Fruit fly (Drosophila melanogaster) whole organism, embryonic: ENCODE measurements around the gene Rab6.

Experiments
- Awh ChIP-seq: fragments of 200-800 bp; sonication (Bioruptor generic); IDR thresholded peaks from 2 replicates; pipeline ENCODE4, ENCODE4 v1.3.6; 2022; ENCODE audit warnings: missing biosample characterization, missing genetic modification characterization
- CG10147 ChIP-seq: fragments of 200-800 bp; sonication (Bioruptor generic); optimal IDR thresholded peaks from 2 replicates; lab custom pipeline; 2019; ENCODE audit warnings: missing biosample characterization, mild to moderate bottlenecking, missing genetic modification characterization, moderate library complexity
- CG10366 ChIP-seq: fragments of 200-800 bp; sonication (Bioruptor generic); IDR thresholded peaks from 2 replicates; pipeline ENCODE4 v1.3.6; 2022; ENCODE audit warnings: missing biosample characterization, missing genetic modification characterization
- CG10431 ChIP-seq: fragments of 200-800 bp; sonication (Bioruptor generic); optimal IDR thresholded peaks from 3 replicates; lab custom pipeline; 2018; ENCODE audit warnings: missing biosample characterization, mild to moderate bottlenecking, missing genetic modification characterization
- CG10654 ChIP-seq: fragments of 200-800 bp; sonication (Bioruptor generic); optimal IDR thresholded peaks from 2 replicates; lab custom pipeline; 2016; ENCODE audit warnings: missing biosample characterization, missing genetic modification characterization
- CG12155 ChIP-seq: fragments of 200-800 bp; sonication (Bioruptor generic); optimal IDR thresholded peaks from 3 replicates; lab custom pipeline; 2016; ENCODE audit warnings: missing biosample characterization, missing genetic modification characterization
- CG12659 ChIP-seq: fragments of 200-800 bp; sonication (Bioruptor generic); optimal IDR thresholded peaks from 3 replicates; lab custom pipeline; 2017; ENCODE audit warnings: mild to moderate bottlenecking, missing biosample characterization, missing genetic modification reagents, missing genetic modification characterization
- CG12769 ChIP-seq: fragments of 200-800 bp; sonication (Bioruptor generic); optimal IDR thresholded peaks from 2 replicates; lab custom pipeline; 2019; ENCODE audit warnings: missing biosample characterization, mild to moderate bottlenecking, missing genetic modification characterization, moderate library complexity
- CG13424 ChIP-seq: fragments of 200-800 bp; sonication (Bioruptor generic); optimal IDR thresholded peaks from 2 replicates; lab custom pipeline; 2019; ENCODE audit warnings: missing biosample characterization, mild to moderate bottlenecking, missing genetic modification characterization, moderate library complexity
- CG1529 ChIP-seq: fragments of 200-800 bp; sonication (Bioruptor generic); optimal IDR thresholded peaks from 3 replicates; lab custom pipeline; 2018; ENCODE audit warnings: missing biosample characterization, missing genetic modification characterization
- CG15479 ChIP-seq: fragments of 200-800 bp; sonication (Bioruptor generic); optimal IDR thresholded peaks from 3 replicates; lab custom pipeline; 2019; ENCODE audit warnings: missing biosample characterization, mild to moderate bottlenecking, missing genetic modification characterization, moderate library complexity
- CG17186 ChIP-seq: fragments of 200-800 bp; sonication (Bioruptor generic); optimal IDR thresholded peaks from 3 replicates; lab custom pipeline; 2017; ENCODE audit warnings: missing biosample characterization, missing genetic modification reagents, missing genetic modification characterization
- CG17328 ChIP-seq: fragments of 200-800 bp; sonication (Bioruptor generic); IDR thresholded peaks from 2 replicates; pipeline ENCODE4 v1.3.6; 2022; ENCODE audit warnings: missing biosample characterization, missing genetic modification characterization
- CG17568 ChIP-seq: fragments of 200-800 bp; sonication (Bioruptor generic); optimal IDR thresholded peaks from 2 replicates; lab custom pipeline; 2018; ENCODE audit warnings: missing biosample characterization, mild to moderate bottlenecking, missing genetic modification characterization, moderate library complexity
- CG17612 ChIP-seq: fragments of 200-800 bp; sonication (Bioruptor generic); IDR thresholded peaks from 2 replicates; pipeline ENCODE4 v1.3.6; 2022; ENCODE audit warnings: missing biosample characterization, missing genetic modification characterization
- CG3065 ChIP-seq: fragments of 200-800 bp; sonication (Bioruptor generic); optimal IDR thresholded peaks from 2 replicates; lab custom pipeline; 2016; ENCODE audit warnings: missing biosample characterization, missing genetic modification characterization
- CG3163 ChIP-seq: fragments of 200-800 bp; sonication (Bioruptor generic); optimal IDR thresholded peaks from 3 replicates; lab custom pipeline; 2016; ENCODE audit warnings: missing biosample characterization, missing genetic modification characterization
- CG4404 ChIP-seq: fragments of 200-800 bp; sonication (Bioruptor generic); IDR thresholded peaks from 2 replicates; pipeline ENCODE4 v1.3.6; 2022; ENCODE audit warnings: missing biosample characterization, missing genetic modification characterization
- CG6254 ChIP-seq: fragments of 200-800 bp; sonication (Bioruptor generic); optimal IDR thresholded peaks from 3 replicates; lab custom pipeline; 2017; ENCODE audit warnings: mild to moderate bottlenecking, missing biosample characterization, missing genetic modification reagents, missing genetic modification characterization
- CG7745 ChIP-seq: fragments of 200-800 bp; sonication (Bioruptor generic); optimal IDR thresholded peaks from 2 replicates; lab custom pipeline; 2018; ENCODE audit warnings: missing biosample characterization, mild to moderate bottlenecking, missing genetic modification characterization, moderate library complexity
- CG7987 ChIP-seq: fragments of 200-800 bp; sonication (Bioruptor generic); optimal IDR thresholded peaks from 2 replicates; lab custom pipeline; 2018; ENCODE audit warnings: missing biosample characterization, mild to moderate bottlenecking, missing genetic modification characterization, moderate library complexity
- CG8089 ChIP-seq: fragments of 200-800 bp; sonication (Bioruptor generic); optimal IDR thresholded peaks from 3 replicates; lab custom pipeline; 2016; ENCODE audit warnings: missing biosample characterization, missing genetic modification characterization
- CG9727 ChIP-seq: fragments of 200-800 bp; sonication (Bioruptor generic); optimal IDR thresholded peaks from 3 replicates; lab custom pipeline; 2017; ENCODE audit warnings: missing biosample characterization, mild to moderate bottlenecking, missing genetic modification characterization
- Chrac-16 ChIP-seq: fragments of 200-800 bp; sonication (Bioruptor generic); optimal IDR thresholded peaks from 3 replicates; lab custom pipeline; 2016; ENCODE audit warnings: missing biosample characterization, missing genetic modification characterization
- HLH54F ChIP-seq: fragments of 200-800 bp; sonication (Bioruptor generic); optimal IDR thresholded peaks from 3 replicates; lab custom pipeline; 2016; ENCODE audit warnings: missing biosample characterization, missing genetic modification characterization
- HmgD ChIP-seq: fragments of 200-800 bp; sonication (Bioruptor generic); optimal IDR thresholded peaks from 3 replicates; lab custom pipeline; 2016; ENCODE audit warnings: missing biosample characterization, missing genetic modification characterization
- Hmx ChIP-seq: fragments of 200-800 bp; sonication (Bioruptor generic); optimal IDR thresholded peaks from 2 replicates; lab custom pipeline; 2016; ENCODE audit warnings: missing biosample characterization, missing genetic modification characterization
- MESR4 ChIP-seq: fragments of 200-800 bp; sonication (Bioruptor generic); optimal IDR thresholded peaks from 2 replicates; lab custom pipeline; 2018; ENCODE audit warnings: missing biosample characterization, mild to moderate bottlenecking, missing genetic modification characterization, moderate library complexity
- Opbp ChIP-seq: fragments of 200-800 bp; sonication (Bioruptor generic); IDR thresholded peaks from 3 replicates; pipeline ENCODE4 v1.3.6; 2022; ENCODE audit warnings: missing biosample characterization, missing genetic modification characterization; ENCODE audit not compliant: partially characterized antibody
- Rfx ChIP-seq: fragments of 200-800 bp; sonication (Bioruptor generic); IDR thresholded peaks from 2 replicates; pipeline ENCODE4 v1.3.6; 2022; ENCODE audit warnings: missing biosample characterization, missing genetic modification characterization
- bab2 ChIP-seq: fragments of 200-800 bp; sonication (Bioruptor generic); optimal IDR thresholded peaks from 2 replicates; lab custom pipeline; 2016; ENCODE audit warnings: missing biosample characterization, missing genetic modification characterization
- bsh ChIP-seq, 2 experiments: fragments of 200-800 bp; sonication (Bioruptor generic); optimal IDR thresholded peaks; 2 replicates each; lab custom pipeline; 2017 to 2018; ENCODE audit warnings: mild to moderate bottlenecking in 2 of 2, missing biosample characterization in 2 of 2, missing genetic modification characterization in 2 of 2, moderate library complexity in 1 of 2
- chn ChIP-seq: fragments of 200-800 bp; sonication (Bioruptor generic); optimal IDR thresholded peaks from 2 replicates; lab custom pipeline; 2016; ENCODE audit warnings: missing biosample characterization, missing genetic modification characterization
- eyg ChIP-seq: fragments of 200-800 bp; sonication (Bioruptor generic); optimal IDR thresholded peaks from 3 replicates; lab custom pipeline; 2016; ENCODE audit warnings: missing biosample characterization, missing genetic modification characterization
- fd102C ChIP-seq: fragments of 200-800 bp; sonication (Bioruptor generic); optimal IDR thresholded peaks from 2 replicates; lab custom pipeline; 2018; ENCODE audit warnings: missing biosample characterization, mild to moderate bottlenecking, missing genetic modification characterization, moderate library complexity
- fd96Cb ChIP-seq: fragments of 200-800 bp; sonication (Bioruptor generic); optimal IDR thresholded peaks from 2 replicates; lab custom pipeline; 2018; ENCODE audit warnings: missing biosample characterization, mild to moderate bottlenecking, missing genetic modification characterization, moderate library complexity
- gcm ChIP-seq: fragments of 200-800 bp; sonication (Bioruptor generic); optimal IDR thresholded peaks from 2 replicates; lab custom pipeline; 2019; ENCODE audit warnings: missing biosample characterization, mild to moderate bottlenecking, missing genetic modification characterization, moderate library complexity
- gfzf ChIP-seq: fragments of 200-800 bp; sonication (Bioruptor generic); optimal IDR thresholded peaks from 2 replicates; lab custom pipeline; 2016; ENCODE audit warnings: missing biosample characterization, mild to moderate bottlenecking, missing genetic modification characterization, moderate library complexity
- gro ChIP-seq: fragments of 200-800 bp; sonication (Bioruptor generic); optimal IDR thresholded peaks from 2 replicates; lab custom pipeline; 2016; ENCODE audit warnings: missing biosample characterization, missing genetic modification characterization
- hb ChIP-seq: fragments of 200-800 bp; sonication (Bioruptor generic); IDR thresholded peaks from 3 replicates; pipeline ENCODE4 v1.3.6; 2022; ENCODE audit warnings: missing biosample characterization, missing genetic modification characterization; ENCODE audit not compliant: partially characterized antibody
- maf-S ChIP-seq: fragments of 200-800 bp; sonication (Bioruptor generic); optimal IDR thresholded peaks from 2 replicates; lab custom pipeline; 2016; ENCODE audit warnings: missing biosample characterization, missing genetic modification characterization
- nerfin-2 ChIP-seq: fragments of 200-800 bp; sonication (Bioruptor generic); IDR thresholded peaks from 2 replicates; pipeline ENCODE4 v1.3.6; 2022; ENCODE audit warnings: missing biosample characterization, missing genetic modification characterization; ENCODE audit not compliant: partially characterized antibody
- nmo ChIP-seq: fragments of 200-800 bp; sonication (Bioruptor generic); optimal IDR thresholded peaks from 2 replicates; lab custom pipeline; 2018; ENCODE audit warnings: missing biosample characterization, mild to moderate bottlenecking, missing genetic modification characterization, moderate library complexity
- otp ChIP-seq: fragments of 200-800 bp; sonication (Bioruptor generic); IDR thresholded peaks from 3 replicates; pipeline ENCODE4, ENCODE4 v1.3.6; 2022; ENCODE audit warnings: missing biosample characterization, missing genetic modification characterization
- phol ChIP-seq: fragments of 200-800 bp; sonication (Bioruptor generic); optimal IDR thresholded peaks from 3 replicates; lab custom pipeline; 2018; ENCODE audit warnings: missing biosample characterization, mild to moderate bottlenecking, missing genetic modification characterization, moderate library complexity
- pnt ChIP-seq: fragments of 200-800 bp; sonication (Bioruptor generic); optimal IDR thresholded peaks from 3 replicates; lab custom pipeline; 2016; ENCODE audit warnings: missing biosample characterization, missing genetic modification characterization
- row ChIP-seq: fragments of 200-800 bp; sonication (Bioruptor generic); IDR thresholded peaks from 3 replicates; pipeline ENCODE4 v1.3.6; 2022; ENCODE audit warnings: missing biosample characterization, missing genetic modification characterization
- scrt ChIP-seq: fragments of 200-800 bp; sonication (Bioruptor generic); optimal IDR thresholded peaks from 2 replicates; lab custom pipeline; 2018; ENCODE audit warnings: missing biosample characterization, mild to moderate bottlenecking, missing genetic modification characterization, moderate library complexity
- so ChIP-seq: fragments of 200-800 bp; sonication (Bioruptor generic); IDR thresholded peaks from 3 replicates; pipeline ENCODE4 v1.3.6; 2022; ENCODE audit warnings: missing biosample characterization, missing genetic modification characterization
- tna ChIP-seq: fragments of 200-800 bp; sonication (Bioruptor generic); IDR thresholded peaks from 2 replicates; pipeline ENCODE4 v1.3.6; 2022; ENCODE audit warnings: missing biosample characterization, missing genetic modification characterization; ENCODE audit not compliant: partially characterized antibody
- trem ChIP-seq: fragments of 200-800 bp; optimal IDR thresholded peaks from 3 replicates; lab custom pipeline; 2019; ENCODE audit warnings: missing biosample characterization, mild to moderate bottlenecking, missing genetic modification characterization, moderate library complexity

The Rab6 gene

dm6 chr2L:12093652-12094051 is 15.3 kb downstream of the Rab6 start (continued):
- TF ChIP-seq eyg (GFP tag; lab: Kevin White, UChicago) = no peak
- peak; percentile 90 for TF ChIP-seq gfzf (GFP tag; lab: Kevin White, UChicago)
- TF ChIP-seq CG1529 (GFP tag; lab: Kevin White, UChicago) = no peak
- no peak for TF ChIP-seq CG7745 (tag; lab: Kevin White, UChicago)
- TF ChIP-seq fd96Cb = no peak
- TF ChIP-seq CG4404 = no peak
- no peak for TF ChIP-seq Chrac-16 (GFP tag; lab: Kevin White, UChicago)
- TF ChIP-seq CG13424 (tag; lab: Kevin White, UChicago) = no peak
- no peak for TF ChIP-seq hb (GFP tag; lab: Robert Waterston, UW)
- peak; percentile 42 for TF ChIP-seq phol (tag; lab: Kevin White, UChicago)
- no peak for TF ChIP-seq bab2 (GFP tag; lab: Kevin White, UChicago)
- peak; percentile 15; the same call in 1 of the 2 replicates for TF ChIP-seq Rfx (GFP tag; lab: Robert Waterston, UW)
- TF ChIP-seq CG12155 (GFP tag; lab: Kevin White, UChicago) = no peak
- TF ChIP-seq HLH54F = no peak
- no peak; the same call in 2 of the 3 replicates for TF ChIP-seq row (GFP tag; lab: Robert Waterston, UW)
- no peak for TF ChIP-seq otp (GFP tag; lab: Robert Waterston, UW)
- TF ChIP-seq CG15479 = no peak
- no peak for TF ChIP-seq nerfin-2
- TF ChIP-seq Hmx = no peak
- no peak for TF ChIP-seq gcm (GFP tag; lab: Kevin White, UChicago)
- TF ChIP-seq maf-S (GFP tag; lab: Kevin White, UChicago) = no peak
- TF ChIP-seq CG3163 = no peak
- no peak for TF ChIP-seq CG8089 (GFP tag; lab: Kevin White, UChicago)
- TF ChIP-seq bsh (GFP tag; optimal IDR thresholded peaks at IDR 0.05; lab: Kevin White, UChicago) = no peak
- no peak for TF ChIP-seq so (GFP tag; lab: Robert Waterston, UW)
- no peak for TF ChIP-seq CG17612 (GFP tag; lab: Robert Waterston, UW)
- TF ChIP-seq nmo (GFP tag; lab: Kevin White, UChicago) = peak; percentile 32
- TF ChIP-seq scrt (GFP tag; lab: Kevin White, UChicago) = no peak
- no peak for TF ChIP-seq CG12769 (tag; lab: Kevin White, UChicago)
- peak; percentile 51 for TF ChIP-seq CG12659 (GFP tag; lab: Kevin White, UChicago)
- no peak for TF ChIP-seq CG17328 (GFP tag; lab: Robert Waterston, UW)
- TF ChIP-seq CG3065 (GFP tag; lab: Kevin White, UChicago) = no peak
- peak; percentile 47; the same call in 1 of the 2 replicates for TF ChIP-seq tna (GFP tag; lab: Robert Waterston, UW)
- TF ChIP-seq trem (tag; lab: Kevin White, UChicago) = peak; percentile 53
- peak; percentile 33 for TF ChIP-seq CG17186
- TF ChIP-seq HmgD = no peak
- no peak for TF ChIP-seq pnt (GFP tag; lab: Kevin White, UChicago)
- no peak for TF ChIP-seq Opbp (GFP tag; lab: Robert Waterston, UW)
- no peak for TF ChIP-seq Awh (GFP tag; lab: Robert Waterston, UW)
- TF ChIP-seq CG9727 (GFP tag; lab: Kevin White, UChicago) = no peak
- TF ChIP-seq gro (GFP tag; lab: Kevin White, UChicago) = no peak
- peak; percentile 4 for TF ChIP-seq CG7987 (GFP tag; lab: Kevin White, UChicago)
- TF ChIP-seq CG17568 (GFP tag; lab: Kevin White, UChicago) = no peak
- TF ChIP-seq CG6254 = no peak
- TF ChIP-seq CG10366 (GFP tag; lab: Robert Waterston, UW) = no peak
- no peak for TF ChIP-seq CG10431 (GFP tag; lab: Kevin White, UChicago)
- no peak for TF ChIP-seq CG10654 (GFP tag; lab: Kevin White, UChicago)
- peak; percentile 78 for TF ChIP-seq MESR4 (GFP tag; lab: Kevin White, UChicago)
- peak; percentile 44 for TF ChIP-seq chn (GFP tag; lab: Kevin White, UChicago)
- no peak for TF ChIP-seq CG10147
- no peak for TF ChIP-seq fd102C (GFP tag; lab: Kevin White, UChicago)
